Fruit fly (Drosophila melanogaster): ENCODE results near the gene ema.

DNA sequence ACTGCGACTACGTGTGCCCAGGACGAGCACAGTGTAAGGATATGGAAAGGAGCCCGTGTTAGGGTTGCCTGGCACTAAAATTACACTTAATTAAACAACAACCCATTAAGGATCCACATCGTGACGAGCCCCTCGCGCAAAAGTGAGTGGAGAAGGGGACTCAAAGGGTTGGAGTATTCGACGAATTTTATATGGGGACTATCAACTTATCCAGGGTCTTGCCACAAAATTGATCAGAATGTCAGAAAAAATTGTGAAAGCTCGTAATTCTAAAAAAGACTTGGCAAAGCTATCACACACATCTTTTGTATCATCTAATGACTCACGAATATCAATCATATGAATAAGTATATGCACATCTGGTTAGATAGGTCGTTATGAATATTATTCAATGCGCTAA lies 11.1 kb downstream of the ema start, which contains the start of gene CG31279:
- TF ChIP-seq CG8478 (optimal IDR thresholded peaks at IDR 0.05), result no peak
- no peak for TF ChIP-seq CTCF (optimal IDR thresholded peaks at IDR 0.05)
